Worm (Caenorhabditis elegans) whole organism, young adult: ENCODE data around the gene C06E8.5.

Experiments
- F55B11.4 ChIP-seq: sonication (generic microtip); optimal IDR thresholded peaks from 2 replicates; lab custom pipeline; 2016; ENCODE audit warnings: missing compliant biosample characterization, missing genetic modification characterization, borderline replicate concordance; ENCODE audit not compliant: insufficient read depth
- atf-7 ChIP-seq: sonication (generic microtip); optimal IDR thresholded peaks from 2 replicates; lab custom pipeline; 2017; ENCODE audit warnings: mild to moderate bottlenecking, missing genetic modification characterization, missing compliant biosample characterization
- ceh-91 ChIP-seq: fragments of 200-800 bp; sonication (Bioruptor generic); IDR thresholded peaks from 2 replicates; pipeline ENCODE4 v1.3.6; 2022; ENCODE audit warnings: missing genetic modification reagents, missing genetic modification characterization, missing compliant biosample characterization
- him-1 ChIP-seq: sonication (generic microtip); optimal IDR thresholded peaks from 2 replicates; lab custom pipeline; 2016; ENCODE audit warnings: missing genotype, missing genetic modification reagents, missing genetic modification characterization, missing compliant biosample characterization
- lin-54 ChIP-seq: fragments of 200-800 bp; sonication (Bioruptor generic); optimal IDR thresholded peaks from 2 replicates; lab custom pipeline; 2018; ENCODE audit warnings: mild to moderate bottlenecking, missing genetic modification characterization, missing compliant biosample characterization
- nhr-120 ChIP-seq: fragments of 200-800 bp; sonication (Bioruptor generic); IDR thresholded peaks from 2 replicates; pipeline ENCODE4 v1.3.6; 2022; ENCODE audit warnings: missing genetic modification characterization, missing compliant biosample characterization
- rcor-1 ChIP-seq: fragments of 200-800 bp; sonication (Bioruptor generic); IDR thresholded peaks from 2 replicates; pipeline ENCODE4 v1.3.6; 2022; ENCODE audit warnings: missing genetic modification reagents, missing genetic modification characterization, missing compliant biosample characterization
- snpc-4 ChIP-seq, 5 experiments: fragments of 150-350 bp in 1 of 5; sonication (generic microtip) in 4 of 5; optimal IDR thresholded peaks; 2 replicates each; lab custom pipeline; 2014 to 2018; ENCODE audit warnings: missing genetic modification characterization in 5 of 5, missing biosample characterization in 3 of 5, antibody characterized with exemption in 2 of 5, mild to moderate bottlenecking in 2 of 5, missing compliant biosample characterization in 2 of 5, missing genotype in 2 of 5, moderate library complexity in 2 of 5, missing genetic modification reagents in 1 of 5
- somi-1 ChIP-seq: fragments of 200-800 bp; sonication (Bioruptor generic); optimal IDR thresholded peaks from 2 replicates; lab custom pipeline; 2018; ENCODE audit warnings: mild to moderate bottlenecking, missing genetic modification characterization, missing compliant biosample characterization
- unc-130 ChIP-seq: sonication (generic microtip); optimal IDR thresholded peaks from 2 replicates; lab custom pipeline; 2016; ENCODE audit warnings: missing genetic modification reagents, missing genetic modification characterization, missing compliant biosample characterization

- TF ChIP-seq unc-130 (GFP tag; lab: Kevin White, UChicago) (no peak), snpc-4 (GFP tag; optimal IDR thresholded peaks at IDR 0.05; lab: Kevin White, UChicago) (no peak), snpc-4 (tag; optimal IDR thresholded peaks at IDR 0.05; lab: Kevin White, UChicago) (no peak), somi-1 (no peak), lin-54 (GFP tag; lab: Kevin White, UChicago) (no peak), atf-7 (tag; lab: Kevin White, UChicago) (no peak), rcor-1 (no peak), ceh-91 (GFP tag; lab: Robert Waterston, UW) (no peak), F55B11.4 (tag; lab: Kevin White, UChicago) (no peak), nhr-120 (GFP tag; lab: Robert Waterston, UW) (no peak), him-1 (tag; lab: Kevin White, UChicago) (no peak)
Observed at ce11 chrIII:6991465-6991864, 13.8 kb downstream of the C06E8.5 start.
